Fruit fly (Drosophila melanogaster) ovary, adult (tissue): ENCODE results near the gene Tpc1.

ENCODE experiments used
- CG17801 ChIP-seq: fragments of 200-800 bp; optimal IDR thresholded peaks from 2 replicates; lab custom pipeline; 2019; ENCODE audit warnings: missing biosample characterization, mild to moderate bottlenecking, missing genetic modification characterization, moderate library complexity; ENCODE audit not compliant: partially characterized antibody

Gene Tpc1

DNA sequence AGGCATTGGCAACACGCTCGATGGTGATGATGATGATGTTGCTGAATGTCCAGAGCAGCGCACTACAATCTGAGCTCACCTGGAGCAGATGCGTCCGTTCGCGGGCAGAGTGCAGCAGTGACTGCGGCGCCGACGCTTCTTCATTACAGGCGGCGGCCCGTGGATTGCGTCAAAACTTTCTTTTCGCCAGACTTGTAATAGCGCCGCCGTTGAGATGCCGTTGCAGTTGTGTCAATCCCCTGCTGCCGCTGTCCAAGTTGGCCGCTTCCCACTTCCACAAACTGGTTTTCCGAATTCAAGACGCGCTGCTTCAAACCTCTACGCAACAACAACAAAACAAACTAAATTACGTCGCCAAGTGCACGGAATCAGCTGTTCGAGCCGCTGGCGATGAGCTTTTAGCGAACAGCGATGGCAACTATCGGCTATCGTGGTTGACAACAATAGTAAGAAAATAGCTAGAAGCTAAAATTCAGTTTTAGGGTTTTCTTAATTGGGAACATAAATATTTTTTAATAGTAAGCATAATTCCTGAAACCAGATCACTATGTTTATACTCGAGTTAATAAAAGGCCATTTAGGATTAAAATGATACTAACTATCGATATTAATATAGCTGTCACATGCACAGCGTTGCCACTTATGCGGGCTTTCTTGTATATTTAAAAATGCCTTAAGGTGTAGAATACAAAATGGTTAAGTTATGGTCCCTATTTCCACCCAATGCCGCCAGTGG, at the start of gene Tpc1:
Gene Tpc1, minus strand, starts transcription at position 365 of the 736 bp plus-strand sequence.
- TF ChIP-seq CG17801: no peak

dm6 chr3R:10893327-10893726, 11.3 kb upstream of the Tpc1 start, which contains the start of gene CG6621:
TSS of gene CG6621 (minus strand) at chr3R:10893531.
- no peak for TF ChIP-seq CG17801

DNA sequence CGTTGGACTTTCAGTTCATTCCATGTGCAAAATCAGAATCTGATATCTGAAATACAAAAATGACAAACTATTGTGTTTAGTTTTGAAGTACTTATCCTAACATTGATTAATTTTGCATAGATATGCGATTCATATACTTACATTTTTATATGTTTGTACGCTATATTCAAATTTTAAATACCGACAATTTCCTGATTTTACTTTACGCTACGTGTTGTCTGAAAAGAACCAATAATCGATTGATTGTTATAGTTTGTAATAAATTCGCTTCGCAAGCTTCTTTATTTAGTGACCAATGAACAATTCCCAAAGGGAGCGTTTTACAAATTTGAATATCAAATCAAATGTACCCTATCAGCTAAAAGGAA, 7.5 kb upstream of the Tpc1 start, which contains the start of gene Ak3:
Gene Ak3, minus strand, starts transcription at position 69 of the 368 bp plus-strand sequence.
- no peak for TF ChIP-seq CG17801

dm6 chr3R:10888633-10889519, 6.9 kb upstream of the Tpc1 start:
- peak; percentile 48 for TF ChIP-seq CG17801

dm6 chr3R:10888300-10888632, 6.3 kb upstream of the Tpc1 start:
- TF ChIP-seq CG17801: no peak

DNA sequence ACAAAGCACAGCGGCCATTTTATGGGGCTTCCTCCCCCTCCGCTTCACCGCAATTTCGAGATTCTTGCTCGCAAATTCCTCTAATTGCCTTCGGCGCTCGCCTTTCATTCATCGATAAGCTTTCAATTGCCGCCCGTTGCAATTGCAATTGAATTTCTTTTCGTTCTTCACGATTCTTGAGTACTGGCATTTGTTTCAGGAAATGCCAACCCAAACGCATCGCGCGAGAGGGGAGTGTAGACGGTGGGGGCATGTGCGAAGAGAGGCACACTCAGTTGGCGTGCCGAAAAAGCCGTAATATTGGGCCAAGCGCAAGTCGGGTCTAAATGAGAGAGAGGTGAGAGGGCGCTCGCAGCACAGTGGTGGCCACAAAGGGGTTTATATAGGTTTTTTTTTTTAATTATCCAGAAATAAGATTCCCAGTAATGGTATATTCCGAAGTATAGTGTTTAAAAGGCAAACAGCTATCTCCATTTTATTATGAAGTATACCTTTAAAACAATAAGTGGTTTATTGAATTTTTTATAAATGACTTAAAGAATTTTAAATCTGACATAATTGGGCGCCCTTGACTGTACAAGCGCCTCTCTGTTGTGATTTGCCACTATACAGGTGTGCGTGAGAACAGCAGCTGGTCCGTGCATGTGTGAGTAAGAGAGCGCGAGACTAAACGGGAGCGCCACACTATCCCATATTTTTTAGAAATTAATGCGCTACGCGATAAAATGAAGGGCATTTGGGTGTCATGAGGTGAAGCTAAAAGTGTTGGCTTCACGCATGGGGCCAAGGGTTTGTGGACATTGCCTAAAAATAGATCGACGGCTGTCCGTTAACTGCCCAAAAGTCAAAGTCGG, 4.7 kb upstream of the Tpc1 start:
- TF ChIP-seq CG17801: peak; percentile 82

- TF ChIP-seq CG17801: peak; percentile 9
These were observed 3.6 kb upstream of the Tpc1 start, which contains the start of gene Leash for dm6 chr3R:10885422-10886081. TSS of gene Leash (plus strand) at chr3R:10885540.

- TF ChIP-seq CG17801: no peak
These were observed 2.9 kb upstream of the Tpc1 start, which contains the start of gene CG14696 for dm6 chr3R:10884678-10885421. TSS of gene CG14696 (minus strand) at chr3R:10885001.

DNA sequence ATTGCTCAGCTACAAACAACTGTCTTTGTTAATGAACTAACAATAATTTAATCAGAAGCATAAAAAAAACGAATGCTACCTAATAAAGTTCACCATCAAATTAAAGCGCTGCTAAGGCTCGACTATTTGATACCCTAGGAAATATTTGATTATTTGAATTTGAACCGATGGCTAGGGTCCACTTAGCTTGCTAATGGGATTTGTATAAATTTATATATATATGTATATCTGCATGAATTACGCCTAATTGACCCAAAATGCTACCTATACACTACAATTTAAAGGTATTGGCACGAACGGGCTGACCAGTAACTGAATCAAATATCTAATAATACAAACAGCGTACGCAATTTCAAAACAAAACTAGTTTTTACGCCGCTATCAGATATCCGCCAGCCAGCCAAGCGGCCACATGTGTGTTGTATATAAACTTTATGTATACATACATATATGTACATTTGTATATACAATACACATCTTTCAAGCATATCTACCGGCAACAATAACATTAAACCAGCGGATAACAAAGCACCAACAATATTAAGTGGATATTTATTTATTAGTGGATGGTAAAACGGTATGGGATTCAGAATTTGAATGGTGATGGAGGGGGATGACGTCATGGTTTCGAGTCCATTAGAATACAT, 2.2 kb upstream of the Tpc1 start:
- TF ChIP-seq CG17801: no peak

dm6 chr3R:10879219-10879618, 2.8 kb downstream of the Tpc1 start, which contains the start of gene CG14695:
TSS of gene CG14695 (minus strand) at chr3R:10879319.
- no peak for TF ChIP-seq CG17801

DNA sequence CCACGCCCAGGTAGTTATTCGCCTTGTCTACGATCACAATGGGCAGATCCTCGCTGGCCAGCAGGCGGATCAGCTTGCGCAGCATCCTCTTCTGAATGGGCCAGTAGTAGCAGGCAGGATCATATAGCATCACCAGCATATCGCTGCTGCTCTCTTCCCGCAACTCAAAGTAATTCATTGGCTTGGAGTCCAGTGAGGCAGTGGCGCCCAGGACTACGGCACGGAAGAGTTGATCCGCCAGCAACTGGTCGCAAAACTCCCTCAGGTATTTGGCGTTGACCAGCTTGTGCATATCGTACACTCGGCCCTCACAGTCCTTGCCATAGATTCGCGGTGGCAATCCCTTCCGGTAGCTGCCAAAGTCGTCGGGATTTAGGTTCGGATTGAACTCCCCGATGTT, 3.4 kb downstream of the Tpc1 start:
- no peak for TF ChIP-seq CG17801

DNA sequence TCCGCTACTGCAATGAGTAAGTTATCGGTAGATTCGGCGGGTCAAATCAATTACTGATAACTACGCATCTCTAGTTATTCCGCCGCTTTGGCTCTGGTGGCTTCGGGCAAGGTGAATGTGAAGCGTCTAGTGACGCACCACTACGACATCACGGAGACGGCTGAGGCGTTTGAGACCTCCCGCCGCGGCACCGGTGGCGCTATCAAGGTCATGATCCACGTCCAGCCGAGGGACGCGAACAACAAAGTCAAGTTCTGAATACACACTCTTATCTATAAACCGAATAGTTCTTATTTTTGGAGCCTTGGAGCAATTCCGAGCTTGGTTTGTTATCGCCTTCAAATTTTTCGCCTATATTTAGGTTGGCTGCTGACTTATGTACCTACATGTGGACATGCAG, 4.2 kb downstream of the Tpc1 start:
- TF ChIP-seq CG17801: no peak

- peak; percentile 84 for TF ChIP-seq CG17801
These were observed 6.2 kb downstream of the Tpc1 start, which contains the start of gene Sodh2 for dm6 chr3R:10875515-10876434. TSS of gene Sodh2 (plus strand) at chr3R:10876384.
